Worm (Caenorhabditis elegans): ENCODE results near the gene nhr-264.

- no peak for TF ChIP-seq nhr-25 (tag; optimal IDR thresholded peaks at IDR 0.05; ENCODE audit: borderline replicate concordance, insufficient read depth)
- TF ChIP-seq mxl-3 (GFP tag; optimal IDR thresholded peaks at IDR 0.05), result no peak
- no peak; the same call in 1 of the 2 replicates for TF ChIP-seq pha-4 (GFP tag; IDR thresholded peaks at IDR 0.05)
- no peak for TF ChIP-seq pha-4 (tag; optimal IDR thresholded peaks at IDR 0.05)
- TF ChIP-seq nhr-10 (tag; optimal IDR thresholded peaks at IDR 0.05), result no peak
- TF ChIP-seq lin-39 (tag; optimal IDR thresholded peaks at IDR 0.05), result no peak
- TF ChIP-seq pqm-1 (tag; optimal IDR thresholded peaks at IDR 0.05), result no peak
- no peak for TF ChIP-seq snpc-4 (tag; optimal IDR thresholded peaks at IDR 0.05)
- TF ChIP-seq lin-15B (tag; optimal IDR thresholded peaks at IDR 0.05), result no peak
- no peak for TF ChIP-seq ceh-28 (tag; optimal IDR thresholded peaks at IDR 0.05)
- TF ChIP-seq T26A8.4 (GFP tag; IDR thresholded peaks at IDR 0.05), result no peak
- no peak for TF ChIP-seq dmd-6 (GFP tag; IDR thresholded peaks at IDR 0.05)
Measured at ce11 chrIV:9318147-9318546, 24.4 kb upstream of the nhr-264 start.
